Worm (Caenorhabditis elegans) whole organism, late embryonic: ENCODE measurements around the gene C29F9.6.
"Not testable (repeated sequence)": the region's sequence is repeated elsewhere in the genome, so short reads cannot be mapped to it uniquely, and the experiment has no call there.

Source experiments
- C08G9.2 ChIP-seq: sonication (generic microtip); optimal IDR thresholded peaks from 2 replicates; lab custom pipeline; 2016; ENCODE audit warnings: mild to moderate bottlenecking, missing genetic modification characterization, moderate library complexity, missing compliant biosample characterization
- F13H6.1 ChIP-seq: sonication (generic microtip); optimal IDR thresholded peaks from 2 replicates; lab custom pipeline; 2016; ENCODE audit warnings: missing genetic modification characterization, missing compliant biosample characterization
- K09A11.1 ChIP-seq: sonication (generic microtip); optimal IDR thresholded peaks from 2 replicates; lab custom pipeline; 2017; ENCODE audit warnings: antibody characterized with exemption, mild to moderate bottlenecking, missing genetic modification characterization, missing compliant biosample characterization; ENCODE audit not compliant: insufficient read depth
- T23F11.4 ChIP-seq: fragments of 200-800 bp; sonication (Bioruptor generic); optimal IDR thresholded peaks from 2 replicates; lab custom pipeline; 2018; ENCODE audit warnings: mild to moderate bottlenecking, missing genetic modification characterization, missing compliant biosample characterization
- ama-1 ChIP-seq: fragments of 150-350 bp; optimal IDR thresholded peaks from 2 replicates; lab custom pipeline; 2014
- ceh-14 ChIP-seq: sonication (generic microtip); optimal IDR thresholded peaks from 2 replicates; lab custom pipeline; 2016; ENCODE audit warnings: missing genotype, missing genetic modification characterization, missing compliant biosample characterization
- ceh-18 ChIP-seq: sonication (generic microtip); optimal IDR thresholded peaks from 2 replicates; lab custom pipeline; 2016; ENCODE audit warnings: missing genetic modification characterization, missing compliant biosample characterization
- ceh-19 ChIP-seq: fragments of 200-800 bp; sonication (Bioruptor generic); optimal IDR thresholded peaks from 2 replicates; lab custom pipeline; 2018; ENCODE audit warnings: mild to moderate bottlenecking, missing genetic modification characterization, missing compliant biosample characterization
- ceh-2 ChIP-seq: sonication (generic microtip); optimal IDR thresholded peaks from 2 replicates; lab custom pipeline; 2016; ENCODE audit warnings: missing genotype, missing genetic modification characterization, missing compliant biosample characterization
- ceh-22 ChIP-seq: sonication (generic microtip); optimal IDR thresholded peaks from 2 replicates; lab custom pipeline; 2017; ENCODE audit warnings: missing biosample characterization, missing genetic modification characterization
- ceh-24 ChIP-seq: sonication (generic microtip); optimal IDR thresholded peaks from 2 replicates; lab custom pipeline; 2016; ENCODE audit warnings: mild to moderate bottlenecking, missing genetic modification characterization, missing compliant biosample characterization
- ceh-30 ChIP-seq: fragments of 150-350 bp; optimal IDR thresholded peaks from 2 replicates; lab custom pipeline; 2014; ENCODE audit warnings: missing biosample characterization, missing genetic modification characterization
- ceh-31 ChIP-seq: sonication (generic microtip); optimal IDR thresholded peaks from 2 replicates; lab custom pipeline; 2016; ENCODE audit warnings: missing genetic modification characterization, missing compliant biosample characterization
- ceh-34 ChIP-seq: sonication (generic microtip); optimal IDR thresholded peaks from 2 replicates; lab custom pipeline; 2016; ENCODE audit warnings: mild to moderate bottlenecking, missing genetic modification characterization, missing compliant biosample characterization
- ceh-48 ChIP-seq: sonication (generic microtip); optimal IDR thresholded peaks from 2 replicates; lab custom pipeline; 2016; ENCODE audit warnings: missing genetic modification characterization, inconsistent platforms, missing compliant biosample characterization
- ceh-6 ChIP-seq: fragments of 200-800 bp; sonication (Bioruptor generic); optimal IDR thresholded peaks from 2 replicates; lab custom pipeline; 2018; ENCODE audit warnings: mild to moderate bottlenecking, missing genetic modification characterization, missing compliant biosample characterization
- che-1 ChIP-seq: sonication (generic microtip); optimal IDR thresholded peaks from 2 replicates; lab custom pipeline; 2016; ENCODE audit warnings: mild to moderate bottlenecking, missing genetic modification characterization, missing compliant biosample characterization
- dve-1 ChIP-seq: sonication (generic microtip); optimal IDR thresholded peaks from 2 replicates; lab custom pipeline; 2017; ENCODE audit warnings: antibody characterized with exemption, mild to moderate bottlenecking, missing genetic modification characterization, missing compliant biosample characterization
- elt-2 ChIP-seq: sonication (generic microtip); optimal IDR thresholded peaks from 2 replicates; lab custom pipeline; 2016; ENCODE audit warnings: missing genetic modification reagents, missing genetic modification characterization, missing compliant biosample characterization
- fkh-6 ChIP-seq: sonication (generic microtip); optimal IDR thresholded peaks from 2 replicates; lab custom pipeline; 2016; ENCODE audit warnings: missing genetic modification characterization, missing compliant biosample characterization
- gmeb-2 ChIP-seq: sonication (generic microtip); optimal IDR thresholded peaks from 2 replicates; lab custom pipeline; 2016; ENCODE audit warnings: missing genetic modification characterization, inconsistent platforms, missing compliant biosample characterization
- hlh-15 ChIP-seq: sonication (generic microtip); optimal IDR thresholded peaks from 2 replicates; lab custom pipeline; 2016; ENCODE audit warnings: missing genetic modification characterization, missing compliant biosample characterization
- hlh-6 ChIP-seq: sonication (generic microtip); optimal IDR thresholded peaks from 2 replicates; lab custom pipeline; 2016; ENCODE audit warnings: missing genotype, missing genetic modification characterization, missing compliant biosample characterization
- madf-2 ChIP-seq: sonication (generic microtip); optimal IDR thresholded peaks from 2 replicates; lab custom pipeline; 2017; ENCODE audit warnings: missing genetic modification characterization, missing compliant biosample characterization
- nfya-1 ChIP-seq: sonication (generic microtip); optimal IDR thresholded peaks from 2 replicates; lab custom pipeline; 2017; ENCODE audit warnings: missing genetic modification characterization, mild to moderate bottlenecking, missing compliant biosample characterization, antibody characterized with exemption, moderate library complexity
- nhr-11 ChIP-seq: fragments of 150-350 bp; optimal IDR thresholded peaks from 2 replicates; lab custom pipeline; 2014; ENCODE audit warnings: missing biosample characterization, missing genetic modification characterization
- pat-9 ChIP-seq: fragments of 200-800 bp; sonication (Bioruptor generic); optimal IDR thresholded peaks from 2 replicates; lab custom pipeline; 2018; ENCODE audit warnings: mild to moderate bottlenecking, missing genetic modification characterization, moderate library complexity, missing compliant biosample characterization
- pha-4 ChIP-seq: fragments of 150-350 bp; optimal IDR thresholded peaks from 2 replicates; lab custom pipeline; 2018; ENCODE audit warnings: missing biosample characterization, missing genetic modification reagents, missing genetic modification characterization
- ref-2 ChIP-seq: sonication (generic microtip); optimal IDR thresholded peaks from 2 replicates; lab custom pipeline; 2016; ENCODE audit warnings: missing genetic modification characterization, missing compliant biosample characterization
- rnt-1 ChIP-seq: sonication (generic microtip); optimal IDR thresholded peaks from 2 replicates; lab custom pipeline; 2016; ENCODE audit warnings: missing genetic modification characterization, missing compliant biosample characterization
- sox-4 ChIP-seq: sonication (generic microtip); optimal IDR thresholded peaks from 2 replicates; lab custom pipeline; 2017; ENCODE audit warnings: mild to moderate bottlenecking, missing genetic modification characterization, inconsistent platforms, missing compliant biosample characterization
- syd-9 ChIP-seq: sonication (generic microtip); optimal IDR thresholded peaks from 2 replicates; lab custom pipeline; 2016; ENCODE audit warnings: mild to moderate bottlenecking, missing genetic modification characterization, moderate library complexity, missing compliant biosample characterization
- tbx-2 ChIP-seq: sonication (generic microtip); optimal IDR thresholded peaks from 2 replicates; lab custom pipeline; 2016; ENCODE audit warnings: missing genetic modification characterization, missing compliant biosample characterization
- tbx-7 ChIP-seq: sonication (generic microtip); optimal IDR thresholded peaks from 2 replicates; lab custom pipeline; 2016; ENCODE audit warnings: missing genotype, missing genetic modification characterization, missing compliant biosample characterization
- ttx-3 ChIP-seq: sonication (generic microtip); optimal IDR thresholded peaks from 2 replicates; lab custom pipeline; 2016; ENCODE audit warnings: missing genetic modification reagents, missing genetic modification characterization, missing compliant biosample characterization
- unc-3 ChIP-seq, 2 experiments: fragments of 200-800 bp in 1 of 2; sonication (Bioruptor generic) in 1 of 2; sonication (generic microtip) in 1 of 2; conservative IDR thresholded peaks in 1 of 2; optimal IDR thresholded peaks in 1 of 2; 2 replicates each; pipeline versions ENCODE4 v1.3.6 to Lab custom; 2016 to 2022; ENCODE audit warnings: missing compliant biosample characterization in 2 of 2, missing genetic modification characterization in 2 of 2, missing genetic modification reagents in 1 of 2
- unc-55 ChIP-seq: sonication (generic microtip); optimal IDR thresholded peaks from 2 replicates; lab custom pipeline; 2017; ENCODE audit warnings: missing biosample characterization, missing genetic modification reagents, missing genetic modification characterization
- unc-86 ChIP-seq: sonication (generic microtip); optimal IDR thresholded peaks from 2 replicates; lab custom pipeline; 2016; ENCODE audit warnings: missing genetic modification characterization, missing compliant biosample characterization
- ztf-16 ChIP-seq: sonication (generic microtip); optimal IDR thresholded peaks from 2 replicates; lab custom pipeline; 2017; ENCODE audit warnings: missing genetic modification characterization, missing compliant biosample characterization

C29F9.6 gene

DNA sequence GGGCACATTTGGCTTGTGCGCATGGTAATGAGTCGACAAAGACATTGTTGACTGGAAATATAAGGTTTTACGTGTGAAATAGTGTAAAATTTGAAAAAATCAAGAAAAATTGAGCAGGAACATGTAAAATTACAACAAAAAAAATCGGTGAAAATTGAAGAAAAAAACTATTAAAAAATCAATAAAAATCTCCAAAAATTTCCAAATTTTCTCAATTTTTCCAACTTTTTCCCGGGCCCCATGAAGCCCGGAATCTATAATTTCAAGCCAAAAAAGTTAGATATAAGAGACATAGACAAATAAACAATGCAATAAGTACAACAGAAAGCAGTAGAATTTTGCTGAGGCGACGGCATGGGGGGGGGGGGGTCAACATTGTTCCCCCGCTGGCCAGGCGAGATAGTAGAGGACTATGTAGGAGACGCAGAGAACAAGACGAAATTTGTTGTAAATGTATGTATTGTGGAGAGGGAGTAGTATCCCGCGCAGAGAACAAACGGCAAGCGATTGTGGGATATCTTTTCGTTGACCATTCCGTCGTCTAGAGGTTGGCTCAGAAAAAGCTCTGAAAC, 19.9 kb upstream of the C29F9.6 start, which contains the start of gene pat-4 (continued):
- no peak for TF ChIP-seq unc-86 (tag; lab: Kevin White, UChicago)
- no peak for TF ChIP-seq ceh-14 (tag; lab: Kevin White, UChicago)
- no peak for TF ChIP-seq che-1 (tag; lab: Kevin White, UChicago)
- no peak for TF ChIP-seq ceh-22
- no peak for TF ChIP-seq ceh-24
- TF ChIP-seq ceh-19 (GFP tag; lab: Kevin White, UChicago), result peak; percentile 53
- no peak for TF ChIP-seq ceh-18 (tag; lab: Kevin White, UChicago)

DNA sequence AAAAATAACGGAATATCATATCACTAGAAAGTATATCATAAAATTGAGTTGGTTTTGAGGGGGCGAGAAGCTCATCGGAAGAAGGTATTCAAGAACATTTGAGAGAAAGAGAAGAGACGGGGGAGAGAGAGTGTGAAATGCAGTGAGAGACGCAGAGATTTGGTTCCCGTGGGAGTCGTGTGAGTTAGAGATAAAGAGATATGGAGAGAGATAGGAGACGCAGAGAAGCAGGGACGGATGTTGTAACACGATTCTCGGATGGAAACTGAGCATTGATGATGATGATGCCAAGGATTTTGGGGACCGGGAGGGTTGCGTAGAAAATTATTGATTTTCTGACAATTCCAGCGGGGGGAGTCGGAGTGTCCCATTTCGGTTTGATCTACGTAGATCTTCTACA, 18.5 kb upstream of the C29F9.6 start:
- TF ChIP-seq ceh-34 (tag; lab: Kevin White, UChicago) (peak; percentile 60), madf-2 (tag; lab: Kevin White, UChicago) (no peak), K09A11.1 (tag; lab: Kevin White, UChicago) (no peak), ttx-3 (tag; lab: Kevin White, UChicago) (no peak), gmeb-2 (no peak), ama-1 (lab: Kevin White, UChicago) (no peak), unc-55 (GFP tag; lab: Kevin White, UChicago) (peak; percentile 55), ceh-18 (tag; lab: Kevin White, UChicago) (peak; percentile 58), ceh-2 (tag; lab: Kevin White, UChicago) (peak; percentile 15), C08G9.2 (peak; percentile 38), dve-1 (tag; lab: Kevin White, UChicago) (peak; percentile 56), ceh-31 (peak; percentile 15), tbx-2 (peak; percentile 46), pat-9 (tag; lab: Kevin White, UChicago) (peak; percentile 59), nhr-11 (tag; lab: Kevin White, UChicago) (no peak), che-1 (tag; lab: Kevin White, UChicago) (no peak), sox-4 (no peak), ceh-30 (peak; percentile 21), elt-2 (no peak), ref-2 (tag; lab: Kevin White, UChicago) (peak; percentile 15), nfya-1 (tag; lab: Kevin White, UChicago) (peak; percentile 30)

DNA sequence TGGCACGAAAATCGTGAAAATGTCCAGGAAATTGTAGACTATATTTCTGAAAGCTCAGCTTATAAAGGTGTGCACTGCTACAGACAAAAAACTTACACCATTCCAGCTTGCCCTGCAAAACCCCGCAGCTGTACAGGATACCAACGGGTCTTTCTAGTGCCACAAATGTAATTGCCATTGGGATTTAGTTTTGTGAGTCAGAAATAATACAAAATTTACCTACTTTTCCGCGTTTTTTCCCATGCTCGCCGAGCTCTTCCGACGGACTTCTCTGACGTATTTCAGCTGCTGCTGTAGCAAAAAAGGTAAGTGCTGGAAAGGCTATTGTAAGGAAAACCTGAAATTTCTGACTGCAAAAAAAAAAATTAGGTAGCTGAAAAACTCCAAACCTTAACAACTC, 17.7 kb upstream of the C29F9.6 start, which contains the start of gene C29F9.8:
Gene C29F9.8 (minus strand): TSS at position 101 of the 400 bp plus-strand sequence.
- TF ChIP-seq ceh-30; ceh-6 (GFP tag; lab: Kevin White, UChicago); F13H6.1 (tag; lab: Kevin White, UChicago): not testable (repeated sequence)

DNA sequence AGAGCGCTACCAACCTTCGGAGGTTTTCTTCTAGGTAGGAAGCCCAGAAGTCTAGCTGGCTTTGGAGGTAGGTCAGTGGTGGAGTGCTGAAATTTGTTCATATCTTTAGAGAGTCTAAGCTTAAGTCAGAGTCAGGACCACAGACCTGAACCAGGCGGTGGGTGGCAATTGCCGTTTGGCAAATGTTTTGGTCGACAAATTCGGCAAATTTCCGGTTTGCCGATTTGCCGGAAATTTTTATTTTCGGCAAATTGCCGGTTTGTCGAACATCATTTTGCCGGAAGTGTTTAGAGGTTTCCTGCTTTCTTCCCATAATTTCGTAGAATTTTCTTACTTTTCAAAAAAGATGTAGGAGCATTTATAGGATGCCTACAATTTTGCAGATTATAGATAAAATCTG, 15.9 kb upstream of the C29F9.6 start, which contains the start of gene C29F9.9:
Gene C29F9.9 (minus strand): TSS at position 101 of the 400 bp plus-strand sequence.
- not testable (repeated sequence) for TF ChIP-seq hlh-15, ceh-18, tbx-7 (tag; lab: Kevin White, UChicago)

DNA sequence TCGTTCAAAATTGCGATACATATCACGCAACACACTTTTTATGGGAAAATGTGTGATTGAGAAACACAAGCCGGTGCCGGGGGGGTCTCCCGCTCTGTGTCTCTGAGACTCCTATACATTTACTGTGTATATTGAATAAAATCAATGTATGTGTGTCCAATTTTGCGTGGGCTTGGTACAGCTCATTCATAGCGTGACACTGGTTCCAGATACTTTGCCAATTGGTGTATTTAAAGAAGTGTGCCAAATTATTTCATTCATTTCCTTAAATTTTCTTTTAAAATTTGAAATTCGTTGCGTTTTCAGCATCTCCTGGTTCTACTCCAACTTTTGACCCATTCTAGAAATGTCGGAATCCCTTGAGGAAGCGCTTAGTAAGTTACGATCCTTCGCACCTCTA, 2.5 kb downstream of the C29F9.6 start, which contains the start of gene C29F9.5:
Gene C29F9.5 (plus strand): TSS at position 301 of the 400 bp plus-strand sequence.
- TF ChIP-seq rnt-1 (tag; lab: Kevin White, UChicago) (no peak), hlh-6 (tag; lab: Kevin White, UChicago) (no peak), ztf-16 (no peak), T23F11.4 (GFP tag; lab: Kevin White, UChicago) (no peak), unc-3 (GFP tag; conservative IDR thresholded peaks at IDR 0.05; lab: Robert Waterston, UW) (no peak), unc-3 (tag; optimal IDR thresholded peaks at IDR 0.05; lab: Kevin White, UChicago) (no peak), fkh-6 (tag; lab: Kevin White, UChicago) (no peak), ceh-22 (no peak), ceh-48 (no peak), syd-9 (no peak), pha-4 (tag; lab: Kevin White, UChicago) (no peak)
